Worm (Caenorhabditis elegans) whole organism, L4/young adult: ENCODE results near the gene ceh-18.

Source experiments
- W03F9.2 ChIP-seq: fragments of 150-350 bp; optimal IDR thresholded peaks from 2 replicates; lab custom pipeline; 2014; ENCODE audit warnings: missing biosample characterization, missing genetic modification characterization
- dao-5 ChIP-seq: sonication (generic microtip); optimal IDR thresholded peaks from 2 replicates; lab custom pipeline; 2016; ENCODE audit warnings: missing genotype, missing genetic modification characterization, moderate library complexity, missing compliant biosample characterization
- him-1 ChIP-seq: sonication (generic microtip); optimal IDR thresholded peaks from 2 replicates; lab custom pipeline; 2016; ENCODE audit warnings: missing genotype, missing genetic modification reagents, missing genetic modification characterization, missing compliant biosample characterization

ce11 chrX:3827311-3827710 is 30.3 kb downstream of the ceh-18 start:
- no peak for TF ChIP-seq W03F9.2 (tag; lab: Kevin White, UChicago)
- no peak for TF ChIP-seq him-1 (tag; lab: Kevin White, UChicago)
- TF ChIP-seq dao-5 (tag; lab: Kevin White, UChicago): no peak
